Fruit fly (Drosophila melanogaster): Measurements from ENCODE around the gene Poxm.

Poxm gene

DNA sequence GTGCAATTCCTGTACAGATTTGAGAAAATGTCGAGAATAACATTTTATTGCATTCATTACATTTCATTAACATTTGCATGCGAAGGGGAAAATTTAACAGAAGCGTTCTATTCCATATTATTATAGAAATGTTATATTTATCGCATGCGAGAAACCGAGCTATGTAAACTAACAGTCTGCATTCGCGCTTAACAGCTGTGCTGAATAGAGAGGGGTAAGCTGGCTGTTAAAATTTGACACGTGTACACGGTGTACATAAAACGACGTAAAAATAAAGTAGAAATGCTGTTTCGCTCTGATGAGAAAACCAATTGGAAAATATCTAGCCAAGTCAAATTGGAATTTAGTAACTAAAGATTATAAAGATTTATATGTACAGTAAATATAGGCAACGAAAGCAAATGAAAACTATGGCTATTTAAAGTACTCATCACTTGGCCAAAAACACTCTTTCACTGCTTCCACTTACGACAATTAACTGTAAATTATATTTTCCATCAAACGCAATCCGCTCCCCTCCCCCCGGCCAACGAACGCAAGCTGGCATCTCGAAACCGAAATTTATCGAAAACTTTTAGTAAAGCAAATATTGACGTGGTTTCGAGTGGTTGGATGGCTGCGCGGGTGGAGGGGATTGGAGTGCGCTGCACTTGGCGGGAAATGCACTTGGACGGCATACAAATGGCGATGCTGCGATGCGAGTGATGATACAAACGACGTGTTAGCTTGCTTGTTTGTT lies 27.2 kb downstream of the Poxm start (continued):
- TF ChIP-seq NC2β (GFP tag; optimal IDR thresholded peaks at IDR 0.05): no peak
- no peak for TF ChIP-seq dysf (GFP tag; IDR thresholded peaks at IDR 0.05)
- TF ChIP-seq CG10462 (GFP tag; optimal IDR thresholded peaks at IDR 0.05): no peak
- TF ChIP-seq H15 (GFP tag; IDR thresholded peaks at IDR 0.05): no peak
- peak; percentile 8 for TF ChIP-seq CG33557 (GFP tag; optimal IDR thresholded peaks at IDR 0.05)
- TF ChIP-seq B-H2 (GFP tag; optimal IDR thresholded peaks at IDR 0.05): no peak
- no peak for TF ChIP-seq CG1024 (GFP tag; IDR thresholded peaks at IDR 0.05)
- TF ChIP-seq CG16779 (GFP tag; IDR thresholded peaks at IDR 0.05): no peak
- TF ChIP-seq CG32767 (GFP tag; IDR thresholded peaks at IDR 0.05): peak; percentile 9; the same call in 1 of the 2 replicates
- TF ChIP-seq CG17802 (tag; optimal IDR thresholded peaks at IDR 0.05): no peak
- TF ChIP-seq pfk (GFP tag; optimal IDR thresholded peaks at IDR 0.05): no peak
- no peak for TF ChIP-seq unpg (GFP tag; optimal IDR thresholded peaks at IDR 0.05)
- TF ChIP-seq inv (GFP tag; IDR thresholded peaks at IDR 0.05; ENCODE audit: partially characterized antibody): no peak
- no peak for TF ChIP-seq CG15514 (GFP tag; optimal IDR thresholded peaks at IDR 0.05)
- TF ChIP-seq Awh (GFP tag; IDR thresholded peaks at IDR 0.05): 0 out of 2 replicates have a peak, but pooled peaks have one; percentile 13
- no peak for TF ChIP-seq nerfin-2 (GFP tag; IDR thresholded peaks at IDR 0.05; ENCODE audit: partially characterized antibody)
- no peak for TF ChIP-seq kay (GFP tag; optimal IDR thresholded peaks at IDR 0.05)
- TF ChIP-seq Nf-YA (GFP tag; IDR thresholded peaks at IDR 0.05): no peak
- no peak for TF ChIP-seq eyg (GFP tag; optimal IDR thresholded peaks at IDR 0.05)
- TF ChIP-seq dan (GFP tag; IDR thresholded peaks at IDR 0.05): no peak
- TF ChIP-seq ATbp (GFP tag; optimal IDR thresholded peaks at IDR 0.05): peak; percentile 51
- TF ChIP-seq CG17612 (GFP tag; IDR thresholded peaks at IDR 0.05): no peak
- 0 out of 2 replicates have a peak, but pooled peaks have one; percentile 17 for TF ChIP-seq Atf6 (GFP tag; IDR thresholded peaks at IDR 0.05)
- no peak for TF ChIP-seq Dbx (GFP tag; IDR thresholded peaks at IDR 0.05)
- no peak for TF ChIP-seq CG7786 (GFP tag; optimal IDR thresholded peaks at IDR 0.05)
- TF ChIP-seq onecut (GFP tag; IDR thresholded peaks at IDR 0.05): 0 out of 2 replicates have a peak, but pooled peaks have one; percentile 5
- TF ChIP-seq H2.0 (GFP tag; IDR thresholded peaks at IDR 0.05): no peak
- TF ChIP-seq Stat92E (GFP tag; optimal IDR thresholded peaks at IDR 0.05): peak in 1 of 3 experiments; percentile 59
- TF ChIP-seq chif (GFP tag; optimal IDR thresholded peaks at IDR 0.05): no peak
- TF ChIP-seq NK7.1 (GFP tag; optimal IDR thresholded peaks at IDR 0.05): no peak
- TF ChIP-seq E2f2 (GFP tag; IDR thresholded peaks at IDR 0.05): 0 out of 2 replicates have a peak, but pooled peaks have one; percentile 14
- TF ChIP-seq lbe (GFP tag; optimal IDR thresholded peaks at IDR 0.05): peak; percentile 57
- TF ChIP-seq CG11723 (GFP tag; optimal IDR thresholded peaks at IDR 0.05): no peak
- TF ChIP-seq CG8281 (tag; optimal IDR thresholded peaks at IDR 0.05): no peak
- TF ChIP-seq CG12071 (GFP tag; optimal IDR thresholded peaks at IDR 0.05): no peak
- TF ChIP-seq croc (GFP tag; conservative IDR thresholded peaks at IDR 0.05): no peak
- no peak for TF ChIP-seq CG5180 (GFP tag; optimal IDR thresholded peaks at IDR 0.05)
- TF ChIP-seq CG32532 (GFP tag; IDR thresholded peaks at IDR 0.05): no peak
- TF ChIP-seq Dfd (GFP tag; optimal IDR thresholded peaks at IDR 0.05): no peak
- no peak for TF ChIP-seq sr (GFP tag; IDR thresholded peaks at IDR 0.05)
- no peak for TF ChIP-seq twi (tag; optimal IDR thresholded peaks at IDR 0.05)
- TF ChIP-seq ato (GFP tag; IDR thresholded peaks at IDR 0.05; ENCODE audit: partially characterized antibody): no peak; the same call in 1 of the 2 replicates
- TF ChIP-seq Sry-β (GFP tag; optimal IDR thresholded peaks at IDR 0.05): peak; percentile 73
- no peak for TF ChIP-seq az2 (GFP tag; optimal IDR thresholded peaks at IDR 0.05)
- TF ChIP-seq CG11695 (GFP tag; IDR thresholded peaks at IDR 0.05): no peak
- no peak for TF ChIP-seq ap (GFP tag; IDR thresholded peaks at IDR 0.05)
- peak; percentile 47; the same call in 2 of the 3 replicates for TF ChIP-seq CG34224 (GFP tag; IDR thresholded peaks at IDR 0.05; ENCODE audit: partially characterized antibody)
- no peak for TF ChIP-seq Dad (GFP tag; optimal IDR thresholded peaks at IDR 0.05)
- peak; percentile 34; the same call in 1 of the 3 replicates for TF ChIP-seq knrl (GFP tag; IDR thresholded peaks at IDR 0.05; ENCODE audit: partially characterized antibody)
